Worm (Caenorhabditis elegans) whole organism, L1 larva: ENCODE measurements around the gene bigr-1.

Source experiments
- efl-3 ChIP-seq: fragments of 200-800 bp; sonication (Bioruptor generic); optimal IDR thresholded peaks from 2 replicates; lab custom pipeline; 2018; ENCODE audit warnings: mild to moderate bottlenecking, missing genetic modification characterization, missing compliant biosample characterization
- lir-3 ChIP-seq: sonication (generic microtip); optimal IDR thresholded peaks from 2 replicates; lab custom pipeline; 2016; ENCODE audit warnings: mild to moderate bottlenecking, missing genetic modification characterization, moderate library complexity, missing compliant biosample characterization; ENCODE audit not compliant: poor library complexity
- pag-3 ChIP-seq: sonication (generic microtip); optimal IDR thresholded peaks from 2 replicates; lab custom pipeline; 2017; ENCODE audit warnings: missing genetic modification characterization, mild to moderate bottlenecking, missing compliant biosample characterization, antibody characterized with exemption, borderline replicate concordance; ENCODE audit not compliant: insufficient read depth

- TF ChIP-seq pag-3 (tag; lab: Kevin White, UChicago) (no peak), efl-3 (GFP tag; lab: Kevin White, UChicago) (no peak), lir-3 (no peak)
These were observed 4.1 kb upstream of the bigr-1 start, which contains the start of gene F37H8.6 for ce11 chrII:11177376-11177775.
